Worm (Caenorhabditis elegans): ENCODE results near the gene ZC239.6.

- TF ChIP-seq elt-3 (tag; optimal IDR thresholded peaks at IDR 0.05), result no peak
- TF ChIP-seq lsy-2 (tag; optimal IDR thresholded peaks at IDR 0.05), result no peak
- no peak for TF ChIP-seq ztf-11 (tag; optimal IDR thresholded peaks at IDR 0.05)
- no peak for TF ChIP-seq drap-1 (GFP tag; optimal IDR thresholded peaks at IDR 0.05)
- TF ChIP-seq nhr-28 (tag; optimal IDR thresholded peaks at IDR 0.05), result no peak
- TF ChIP-seq lin-13 (tag; optimal IDR thresholded peaks at IDR 0.05), result no peak
- no peak for TF ChIP-seq unc-39 (tag; optimal IDR thresholded peaks at IDR 0.05)
- TF ChIP-seq blmp-1 (tag; optimal IDR thresholded peaks at IDR 0.05), result no peak
- TF ChIP-seq tbx-8 (GFP tag; optimal IDR thresholded peaks at IDR 0.05), result no peak
- TF ChIP-seq sptf-1 (tag; optimal IDR thresholded peaks at IDR 0.05), result no peak
- TF ChIP-seq mls-2 (tag; optimal IDR thresholded peaks at IDR 0.05), result no peak
- no peak for TF ChIP-seq unc-62 (GFP tag; optimal IDR thresholded peaks at IDR 0.05)
- TF ChIP-seq mep-1 (tag; optimal IDR thresholded peaks at IDR 0.05), result no peak
- no peak for TF ChIP-seq unc-120 (tag; optimal IDR thresholded peaks at IDR 0.05; ENCODE audit: poor library complexity, severe bottlenecking)
These were observed 10.4 kb upstream of the ZC239.6 start, which contains the start of gene sri-51 for ce11 chrII:3198998-3199397.

Measured in whole organism, mixed stage, embryonic.